Fruit fly (Drosophila melanogaster) whole organism, embryonic: Measurements from ENCODE around the gene Dhc36C.

Experiments
- C15 ChIP-seq: fragments of 200-800 bp; sonication (Bioruptor generic); IDR thresholded peaks from 3 replicates; pipeline ENCODE4 v1.3.6; 2022; ENCODE audit warnings: missing biosample characterization, missing genetic modification characterization
- CG10979 ChIP-seq: fragments of 200-800 bp; sonication (Bioruptor generic); optimal IDR thresholded peaks from 2 replicates; lab custom pipeline; 2018; ENCODE audit warnings: missing biosample characterization, mild to moderate bottlenecking, missing genetic modification characterization, moderate library complexity
- CG11560 ChIP-seq: fragments of 200-800 bp; sonication (Bioruptor generic); IDR thresholded peaks from 3 replicates; pipeline ENCODE4 v1.3.6; 2022; ENCODE audit warnings: missing biosample characterization, missing genetic modification characterization
- CG14014 ChIP-seq: fragments of 200-800 bp; sonication (Bioruptor generic); IDR thresholded peaks from 2 replicates; pipeline ENCODE4 v1.3.6; 2022; ENCODE audit warnings: missing biosample characterization, missing genetic modification characterization
- CG1602 ChIP-seq: fragments of 200-800 bp; sonication (Bioruptor generic); optimal IDR thresholded peaks from 3 replicates; lab custom pipeline; 2016; ENCODE audit warnings: missing biosample characterization, missing genetic modification characterization
- CG1603 ChIP-seq: fragments of 200-800 bp; sonication (Bioruptor generic); optimal IDR thresholded peaks from 2 replicates; lab custom pipeline; 2019; ENCODE audit warnings: missing biosample characterization, mild to moderate bottlenecking, missing genetic modification characterization, moderate library complexity
- CG16813 ChIP-seq: fragments of 200-800 bp; sonication (Bioruptor generic); IDR thresholded peaks from 3 replicates; pipeline ENCODE4 v1.3.6; 2022; ENCODE audit warnings: missing biosample characterization, missing genetic modification characterization; ENCODE audit not compliant: partially characterized antibody
- CG16863 ChIP-seq: fragments of 200-800 bp; sonication (Bioruptor generic); optimal IDR thresholded peaks from 3 replicates; lab custom pipeline; 2016; ENCODE audit warnings: missing biosample characterization, missing genetic modification characterization
- CG18476 ChIP-seq: fragments of 200-800 bp; sonication (Bioruptor generic); optimal IDR thresholded peaks from 2 replicates; lab custom pipeline; 2016; ENCODE audit warnings: missing biosample characterization, mild to moderate bottlenecking, missing genetic modification characterization
- CG3065 ChIP-seq: fragments of 200-800 bp; sonication (Bioruptor generic); optimal IDR thresholded peaks from 2 replicates; lab custom pipeline; 2016; ENCODE audit warnings: missing biosample characterization, missing genetic modification characterization
- CG4282 ChIP-seq: fragments of 200-800 bp; sonication (Bioruptor generic); optimal IDR thresholded peaks from 2 replicates; lab custom pipeline; 2016; ENCODE audit warnings: missing biosample characterization, missing genetic modification characterization
- CG4328 ChIP-seq: fragments of 200-800 bp; sonication (Bioruptor generic); optimal IDR thresholded peaks from 3 replicates; lab custom pipeline; 2017; ENCODE audit warnings: missing biosample characterization, missing genetic modification reagents, missing genetic modification characterization
- CG43689 ChIP-seq: fragments of 200-800 bp; sonication (Bioruptor generic); IDR thresholded peaks from 2 replicates; pipeline ENCODE4 v1.3.6; 2022; ENCODE audit warnings: missing biosample characterization, missing genetic modification characterization
- CG6813 ChIP-seq: fragments of 200-800 bp; sonication (Bioruptor generic); optimal IDR thresholded peaks from 2 replicates; lab custom pipeline; 2017; ENCODE audit warnings: missing biosample characterization, missing genetic modification characterization, mild to moderate bottlenecking, moderate library complexity, missing genetic modification reagents
- CG7839 ChIP-seq: fragments of 200-800 bp; sonication (Bioruptor generic); optimal IDR thresholded peaks from 3 replicates; lab custom pipeline; 2018; ENCODE audit warnings: missing biosample characterization, mild to moderate bottlenecking, missing genetic modification characterization, moderate library complexity
- CG8089 ChIP-seq: fragments of 200-800 bp; sonication (Bioruptor generic); optimal IDR thresholded peaks from 3 replicates; lab custom pipeline; 2016; ENCODE audit warnings: missing biosample characterization, missing genetic modification characterization
- CkIIα-i1 ChIP-seq: fragments of 200-800 bp; sonication (Bioruptor generic); IDR thresholded peaks from 2 replicates; pipeline ENCODE4 v1.3.6; 2022; ENCODE audit warnings: missing biosample characterization, missing genetic modification characterization
- D19A ChIP-seq: fragments of 200-800 bp; optimal IDR thresholded peaks from 3 replicates; lab custom pipeline; 2019; ENCODE audit warnings: missing biosample characterization, mild to moderate bottlenecking, missing genetic modification characterization, moderate library complexity
- Dfd ChIP-seq, 2 experiments: fragments of >200 bp; optimal IDR thresholded peaks; 2 replicates each; lab custom pipeline; 2017; ENCODE audit warnings: missing biosample characterization in 2 of 2, missing genetic modification characterization in 2 of 2
- Fer3 ChIP-seq: fragments of 200-800 bp; sonication (Bioruptor generic); optimal IDR thresholded peaks from 2 replicates; lab custom pipeline; 2018; ENCODE audit warnings: missing biosample characterization, mild to moderate bottlenecking, missing genetic modification characterization, moderate library complexity
- HLH4C ChIP-seq: fragments of 200-800 bp; sonication (Bioruptor generic); IDR thresholded peaks from 3 replicates; pipeline ENCODE4 v1.3.6; 2022; ENCODE audit warnings: missing biosample characterization, missing genetic modification characterization; ENCODE audit not compliant: partially characterized antibody
- HLH54F ChIP-seq: fragments of 200-800 bp; sonication (Bioruptor generic); optimal IDR thresholded peaks from 3 replicates; lab custom pipeline; 2016; ENCODE audit warnings: missing biosample characterization, missing genetic modification characterization
- Hand ChIP-seq: fragments of 200-800 bp; sonication (Bioruptor generic); optimal IDR thresholded peaks from 2 replicates; lab custom pipeline; 2017; ENCODE audit warnings: mild to moderate bottlenecking, missing biosample characterization, missing genetic modification reagents, missing genetic modification characterization
- Hsf ChIP-seq: fragments of 200-800 bp; sonication (Bioruptor generic); optimal IDR thresholded peaks from 3 replicates; lab custom pipeline; 2016; ENCODE audit warnings: missing biosample characterization, missing genetic modification characterization
- MBD-R2 ChIP-seq: fragments of 200-800 bp; sonication (Bioruptor generic); IDR thresholded peaks from 2 replicates; pipeline ENCODE4 v1.3.6; 2022; ENCODE audit warnings: missing biosample characterization, missing genetic modification characterization
- MTF-1 ChIP-seq: fragments of 200-800 bp; sonication (Bioruptor generic); optimal IDR thresholded peaks from 2 replicates; lab custom pipeline; 2018; ENCODE audit warnings: missing biosample characterization, mild to moderate bottlenecking, missing genetic modification characterization, borderline replicate concordance
- Mrtf ChIP-seq: fragments of 200-800 bp; sonication (Bioruptor generic); IDR thresholded peaks from 3 replicates; pipeline ENCODE4 v1.3.6; 2022; ENCODE audit warnings: missing biosample characterization, missing genetic modification characterization
- Opbp ChIP-seq: fragments of 200-800 bp; sonication (Bioruptor generic); IDR thresholded peaks from 3 replicates; pipeline ENCODE4 v1.3.6; 2022; ENCODE audit warnings: missing biosample characterization, missing genetic modification characterization; ENCODE audit not compliant: partially characterized antibody
- Side ChIP-seq: fragments of 200-800 bp; sonication (Bioruptor generic); optimal IDR thresholded peaks from 2 replicates; lab custom pipeline; 2016; ENCODE audit warnings: missing biosample characterization, missing genetic modification characterization
- Tbp ChIP-seq: fragments of >200 bp; optimal IDR thresholded peaks from 2 replicates; lab custom pipeline; 2018; ENCODE audit warnings: missing biosample characterization, missing genetic modification characterization
- az2 ChIP-seq: fragments of 200-800 bp; sonication (Bioruptor generic); optimal IDR thresholded peaks from 3 replicates; lab custom pipeline; 2016; ENCODE audit warnings: missing biosample characterization, missing genetic modification characterization
- bab2 ChIP-seq: fragments of 200-800 bp; sonication (Bioruptor generic); optimal IDR thresholded peaks from 2 replicates; lab custom pipeline; 2016; ENCODE audit warnings: missing biosample characterization, missing genetic modification characterization
- bowl ChIP-seq: fragments of 200-800 bp; sonication (Bioruptor generic); IDR thresholded peaks from 2 replicates; pipeline ENCODE4 v1.3.6; 2022; ENCODE audit warnings: missing biosample characterization, missing genetic modification characterization
- cas ChIP-seq: fragments of 200-800 bp; sonication (Bioruptor generic); IDR thresholded peaks from 2 replicates; pipeline ENCODE4 v1.3.6; 2022; ENCODE audit warnings: missing biosample characterization, missing genetic modification characterization
- caup ChIP-seq: fragments of 200-800 bp; sonication (Bioruptor generic); optimal IDR thresholded peaks from 3 replicates; lab custom pipeline; 2017; ENCODE audit warnings: missing biosample characterization, mild to moderate bottlenecking, missing genetic modification characterization, moderate library complexity; ENCODE audit not compliant: severe bottlenecking
- chn ChIP-seq: fragments of 200-800 bp; sonication (Bioruptor generic); optimal IDR thresholded peaks from 2 replicates; lab custom pipeline; 2016; ENCODE audit warnings: missing biosample characterization, missing genetic modification characterization
- exex ChIP-seq: fragments of 200-800 bp; sonication (Bioruptor generic); optimal IDR thresholded peaks from 4 replicates; lab custom pipeline; 2018; ENCODE audit warnings: missing biosample characterization, mild to moderate bottlenecking, missing genetic modification characterization, moderate library complexity
- fd3F ChIP-seq: fragments of 200-800 bp; sonication (Bioruptor generic); optimal IDR thresholded peaks from 2 replicates; lab custom pipeline; 2018; ENCODE audit warnings: missing biosample characterization, mild to moderate bottlenecking, missing genetic modification characterization, moderate library complexity
- grau ChIP-seq: fragments of 200-800 bp; optimal IDR thresholded peaks from 3 replicates; lab custom pipeline; 2019; ENCODE audit warnings: missing biosample characterization, mild to moderate bottlenecking, missing genetic modification characterization, moderate library complexity
- jumu ChIP-seq: fragments of 200-800 bp; sonication (Bioruptor generic); optimal IDR thresholded peaks from 3 replicates; lab custom pipeline; 2016; ENCODE audit warnings: missing biosample characterization, missing genetic modification characterization
- lab ChIP-seq: fragments of 200-800 bp; sonication (Bioruptor generic); optimal IDR thresholded peaks from 3 replicates; lab custom pipeline; 2017; ENCODE audit warnings: missing biosample characterization, missing genetic modification characterization, mild to moderate bottlenecking, moderate library complexity, missing genetic modification reagents
- salm ChIP-seq: fragments of 200-800 bp; sonication (Bioruptor generic); optimal IDR thresholded peaks from 2 replicates; lab custom pipeline; 2018; ENCODE audit warnings: missing biosample characterization, mild to moderate bottlenecking, missing genetic modification characterization
- sc ChIP-seq, 3 experiments: fragments of >200 bp in 2 of 3; fragments of 200-800 bp in 1 of 3; sonication (Bioruptor generic) in 1 of 3; optimal IDR thresholded peaks; 2 replicates in 2 of 3; 3 replicates in 1 of 3; lab custom pipeline; 2017; ENCODE audit warnings: mild to moderate bottlenecking in 1 of 3, missing biosample characterization in 1 of 3, missing genetic modification characterization in 1 of 3, missing genetic modification reagents in 1 of 3
- sens ChIP-seq: fragments of 200-800 bp; sonication (Bioruptor generic); peaks from one replicate; lab custom pipeline; 2016; ENCODE audit warnings: missing biosample characterization, missing genetic modification characterization
- sisA ChIP-seq: fragments of 200-800 bp; sonication (Bioruptor generic); IDR thresholded peaks from 2 replicates; pipeline ENCODE4 v1.3.6; 2022; ENCODE audit warnings: missing biosample characterization, missing genetic modification characterization
- slp2 ChIP-seq: fragments of 200-800 bp; sonication (Bioruptor generic); optimal IDR thresholded peaks from 2 replicates; lab custom pipeline; 2016; ENCODE audit warnings: missing biosample characterization, missing genetic modification characterization
- stwl ChIP-seq: fragments of 200-800 bp; sonication (Bioruptor generic); optimal IDR thresholded peaks from 3 replicates; lab custom pipeline; 2018; ENCODE audit warnings: missing biosample characterization, mild to moderate bottlenecking, missing genetic modification characterization, moderate library complexity
- tna ChIP-seq: fragments of 200-800 bp; sonication (Bioruptor generic); IDR thresholded peaks from 2 replicates; pipeline ENCODE4 v1.3.6; 2022; ENCODE audit warnings: missing biosample characterization, missing genetic modification characterization; ENCODE audit not compliant: partially characterized antibody
- tup ChIP-seq: fragments of 200-800 bp; sonication (Bioruptor generic); optimal IDR thresholded peaks from 2 replicates; lab custom pipeline; 2016; ENCODE audit warnings: missing biosample characterization, mild to moderate bottlenecking, missing genetic modification characterization, moderate library complexity

The Dhc36C gene

dm6 chr2L:17514090-17514715 is 13.0 kb downstream of the Dhc36C start (continued):
- TF ChIP-seq CG7839 (tag; lab: Kevin White, UChicago) (peak; percentile 93), bowl (GFP tag; lab: Robert Waterston, UW) (peak; percentile 64; the same call in 1 of the 2 replicates), Dfd (GFP tag; optimal IDR thresholded peaks at IDR 0.05; lab: Kevin White, UChicago) (no peak), Opbp (GFP tag; lab: Robert Waterston, UW) (no peak), sens (GFP tag; lab: Kevin White, UChicago) (peak; percentile 98), Mrtf (GFP tag; lab: Robert Waterston, UW) (peak; percentile 76; the same call in 2 of the 3 replicates), Fer3 (tag; lab: Kevin White, UChicago) (peak; percentile 87), salm (tag; lab: Kevin White, UChicago) (peak; percentile 74), cas (GFP tag; lab: Robert Waterston, UW) (no peak), CG8089 (GFP tag; lab: Kevin White, UChicago) (peak; percentile 58), CG10979 (tag; lab: Kevin White, UChicago) (peak; percentile 95), MTF-1 (peak; percentile 61), Hsf (GFP tag; lab: Kevin White, UChicago) (peak; percentile 81), Tbp (GFP tag; lab: Kevin White, UChicago) (no peak), CG6813 (GFP tag; lab: Kevin White, UChicago) (peak; percentile 83), CG1603 (tag; lab: Kevin White, UChicago) (peak; percentile 48), Hand (GFP tag; lab: Kevin White, UChicago) (peak; percentile 83), fd3F (GFP tag; lab: Kevin White, UChicago) (peak; percentile 48), chn (GFP tag; lab: Kevin White, UChicago) (peak; percentile 73), D19A (tag; lab: Kevin White, UChicago) (peak; percentile 89), CG1602 (GFP tag; lab: Kevin White, UChicago) (peak; percentile 83), CG16813 (GFP tag; lab: Robert Waterston, UW) (no peak), C15 (GFP tag; lab: Robert Waterston, UW) (no peak), CG3065 (peak; percentile 26), caup (GFP tag; lab: Kevin White, UChicago) (peak; percentile 84), stwl (tag; lab: Kevin White, UChicago) (peak; percentile 51), CG43689 (GFP tag; lab: Robert Waterston, UW) (peak; percentile 38; the same call in 1 of the 2 replicates), CG14014 (peak; percentile 77), jumu (GFP tag; lab: Kevin White, UChicago) (peak; percentile 72), CG18476 (GFP tag; lab: Kevin White, UChicago) (peak; percentile 82), CG4328 (GFP tag; lab: Kevin White, UChicago) (peak; percentile 90), bab2 (GFP tag; lab: Kevin White, UChicago) (peak; percentile 80), tup (GFP tag; lab: Kevin White, UChicago) (peak; percentile 67), sisA (GFP tag; lab: Robert Waterston, UW) (peak; percentile 83), CkIIα-i1 (GFP tag; lab: Robert Waterston, UW) (no peak), CG4282 (peak; percentile 8), Side (GFP tag; lab: Kevin White, UChicago) (peak; percentile 71), slp2 (GFP tag; lab: Kevin White, UChicago) (peak; percentile 47), CG11560 (peak; percentile 78), CG16863 (GFP tag; lab: Kevin White, UChicago) (peak; percentile 79), HLH54F (peak; percentile 67), MBD-R2 (GFP tag; lab: Robert Waterston, UW) (peak; percentile 56; the same call in 1 of the 2 replicates), tna (GFP tag; lab: Robert Waterston, UW) (no peak), grau (tag; lab: Kevin White, UChicago) (peak; percentile 89), HLH4C (no peak), lab (peak; percentile 94), az2 (GFP tag; lab: Kevin White, UChicago) (peak; percentile 80), sc (optimal IDR thresholded peaks at IDR 0.05; lab: Kevin White, UChicago) (no peak), sc (GFP tag; optimal IDR thresholded peaks at IDR 0.05; lab: Kevin White, UChicago) (peak; percentile 77), exex (tag; lab: Kevin White, UChicago) (peak; percentile 67)
